Worm (Caenorhabditis elegans): Measurements from ENCODE around the gene R03C1.1.

Gene R03C1.1

DNA sequence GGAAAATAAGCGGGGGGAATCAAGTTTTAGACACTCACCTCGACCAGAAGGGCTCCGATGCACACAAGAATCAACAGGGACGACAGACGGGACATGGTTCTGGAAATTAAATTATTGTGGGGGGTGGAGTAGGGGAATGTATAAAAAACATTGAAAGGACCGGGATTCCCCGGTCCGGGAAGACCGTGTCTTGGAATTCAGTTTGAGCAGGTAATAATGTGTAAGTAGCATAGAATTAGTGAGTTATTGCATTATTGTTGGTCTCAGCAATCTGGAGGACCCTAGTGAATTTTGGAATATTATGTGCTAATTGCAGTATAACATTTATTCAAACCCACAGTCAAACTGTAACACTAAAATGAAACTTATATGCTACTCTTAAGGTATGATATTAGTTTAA is at the start of gene R03C1.1:
Gene R03C1.1, minus strand, starts transcription at position 101 of the 400 bp plus-strand sequence.
- no peak for TF ChIP-seq unc-62 (GFP tag; optimal IDR thresholded peaks at IDR 0.05)

DNA sequence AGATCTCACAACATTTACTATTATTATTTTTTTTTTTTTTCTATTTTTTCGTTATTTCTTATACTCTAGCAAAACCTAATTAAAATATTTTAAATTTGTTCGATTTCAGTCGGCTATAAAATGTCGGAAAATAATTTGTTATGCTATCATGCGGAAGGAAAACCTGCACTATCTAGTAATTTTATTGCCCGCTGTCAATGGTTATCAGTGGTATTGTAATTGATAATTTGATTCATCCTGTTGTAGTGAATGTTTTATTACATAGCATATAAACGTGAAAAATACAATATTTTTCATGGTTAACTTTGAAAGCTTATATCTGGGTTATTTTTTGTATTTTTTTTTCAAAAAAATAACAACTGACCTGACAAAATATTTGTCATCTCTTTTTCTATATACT is 49.1 kb upstream of the R03C1.1 start:
- TF ChIP-seq unc-62 (GFP tag; optimal IDR thresholded peaks at IDR 0.05): no peak

DNA sequence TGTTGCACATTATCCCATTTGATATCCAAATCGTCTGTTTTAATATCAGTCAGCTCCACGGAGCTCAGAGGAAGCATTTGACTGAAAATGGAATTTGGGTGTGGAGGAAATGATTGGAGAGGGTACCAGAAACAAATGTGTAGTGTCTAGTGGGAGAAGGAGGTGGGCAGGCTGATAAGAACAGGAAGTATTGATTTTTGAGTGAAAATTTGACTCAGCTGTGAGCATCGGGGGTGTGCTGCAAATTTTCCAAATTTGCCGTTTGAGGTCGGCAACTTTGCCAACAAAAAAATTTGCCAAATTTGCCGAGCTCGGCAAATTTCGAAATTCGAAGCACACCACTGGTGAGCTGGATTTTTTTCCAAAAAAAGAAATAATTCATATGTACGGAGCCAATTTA is 47.9 kb upstream of the R03C1.1 start, which contains the start of gene Y53F4B.1:
Gene Y53F4B.1, minus strand, starts transcription at position 101 of the 400 bp plus-strand sequence.
- no peak for TF ChIP-seq unc-62 (GFP tag; optimal IDR thresholded peaks at IDR 0.05)

DNA sequence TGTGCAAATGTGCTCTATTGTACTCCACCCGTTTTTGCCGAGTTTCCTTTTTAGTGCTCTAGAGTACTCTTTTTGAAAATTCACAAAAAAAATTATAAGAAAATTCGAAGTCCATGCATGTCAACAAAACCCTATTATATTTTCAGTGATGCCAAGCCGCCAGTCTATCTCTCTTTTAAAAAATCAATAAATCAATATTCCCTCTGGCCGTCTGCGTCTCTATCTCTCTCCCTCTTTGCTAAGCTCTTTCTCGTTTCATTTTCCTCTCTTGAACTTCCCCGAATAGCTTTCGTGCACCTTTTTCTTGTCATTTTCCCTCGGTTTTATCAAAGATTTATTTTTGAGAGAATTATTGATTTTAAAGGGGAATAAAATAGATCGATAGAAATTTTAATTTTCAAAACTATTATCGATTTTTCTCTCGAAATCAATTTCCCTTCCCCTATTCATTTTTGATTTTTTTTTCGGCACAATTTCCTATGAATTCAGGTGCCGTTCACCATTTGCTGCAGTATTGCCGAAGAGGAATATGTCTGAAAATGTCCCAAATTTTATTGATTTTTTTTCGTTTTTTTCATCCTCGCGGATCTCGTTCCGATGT is 42.4 kb upstream of the R03C1.1 start:
- no peak for TF ChIP-seq unc-62 (GFP tag; optimal IDR thresholded peaks at IDR 0.05)

DNA sequence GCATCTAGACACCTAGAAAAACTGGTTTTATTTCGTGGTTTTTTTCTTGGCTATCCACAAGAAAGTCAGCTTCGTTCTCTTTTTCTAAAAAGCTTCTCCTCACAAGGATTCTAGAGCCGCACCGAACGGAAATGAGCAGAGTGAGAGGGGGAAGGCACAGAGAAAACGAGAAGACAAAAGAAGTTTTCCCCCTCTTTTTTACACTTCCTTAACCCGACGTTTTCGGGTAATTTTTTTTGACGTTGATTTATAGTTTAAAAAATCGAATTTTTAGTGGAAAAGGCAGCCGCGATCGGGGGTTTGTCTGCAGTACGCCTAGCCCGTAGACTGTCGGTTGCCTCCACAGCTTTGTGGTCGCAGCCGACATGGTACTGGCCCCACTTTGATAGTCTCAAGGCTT is 36.3 kb upstream of the R03C1.1 start:
- no peak for TF ChIP-seq unc-62 (GFP tag; optimal IDR thresholded peaks at IDR 0.05)

DNA sequence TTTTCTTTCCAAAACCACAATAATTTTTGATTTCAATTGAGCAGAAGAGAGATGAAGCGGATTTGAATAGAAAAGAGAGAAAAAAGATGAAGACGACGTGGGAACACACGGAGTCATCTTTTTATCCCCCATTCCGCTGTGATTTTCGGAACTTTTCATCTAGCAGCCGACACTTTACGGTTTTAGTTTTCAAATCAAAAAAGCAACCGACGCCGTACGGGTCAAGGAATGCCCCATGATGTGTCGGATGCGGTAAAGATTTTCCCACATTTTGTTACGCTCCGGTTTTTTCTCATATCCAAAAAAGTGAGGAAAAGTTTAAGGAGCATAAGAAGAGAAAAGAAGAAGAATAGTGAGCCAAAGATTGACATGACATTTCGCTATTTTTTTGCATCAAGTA is 35.3 kb upstream of the R03C1.1 start:
- no peak for TF ChIP-seq unc-62 (GFP tag; optimal IDR thresholded peaks at IDR 0.05)

DNA sequence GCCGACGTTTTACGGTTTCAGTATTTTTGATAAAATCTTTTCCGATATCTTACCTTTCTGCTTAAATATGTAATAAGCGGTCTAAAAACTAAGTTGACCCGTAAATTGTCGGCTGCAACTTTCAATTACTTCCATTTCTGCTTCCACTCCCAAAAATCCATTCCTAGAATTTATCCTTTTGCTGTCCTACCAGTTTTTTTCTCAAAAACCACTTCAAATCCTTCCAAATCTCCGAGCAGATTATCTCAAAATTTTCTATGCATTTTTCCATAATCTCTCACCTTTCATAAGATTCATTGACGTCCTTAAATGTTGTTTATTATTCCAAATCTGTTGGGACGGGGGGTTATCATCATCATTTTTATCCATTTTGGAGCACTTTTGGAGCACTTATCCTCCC is 30.8 kb upstream of the R03C1.1 start:
- no peak for TF ChIP-seq unc-62 (GFP tag; optimal IDR thresholded peaks at IDR 0.05)

DNA sequence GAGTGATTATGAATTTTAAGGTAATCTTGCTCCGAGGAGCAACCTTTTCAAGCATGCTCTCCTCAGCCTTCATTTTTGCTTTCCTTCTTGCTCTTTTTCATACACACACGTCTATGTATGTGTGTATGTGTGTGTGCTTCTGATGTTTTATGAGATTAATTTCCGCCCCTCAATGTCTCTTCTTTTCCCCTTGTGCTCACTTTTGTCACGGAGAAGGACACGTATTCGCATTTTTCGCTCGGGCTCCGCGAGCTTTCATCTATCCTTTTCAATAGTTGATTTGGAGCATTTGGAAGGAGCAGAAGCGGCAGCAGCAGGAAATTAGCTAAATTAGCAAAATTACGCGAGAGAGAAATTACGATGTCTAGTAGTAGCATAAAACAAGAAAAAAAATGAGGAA is 30.1 kb upstream of the R03C1.1 start:
- no peak for TF ChIP-seq unc-62 (GFP tag; optimal IDR thresholded peaks at IDR 0.05)

DNA sequence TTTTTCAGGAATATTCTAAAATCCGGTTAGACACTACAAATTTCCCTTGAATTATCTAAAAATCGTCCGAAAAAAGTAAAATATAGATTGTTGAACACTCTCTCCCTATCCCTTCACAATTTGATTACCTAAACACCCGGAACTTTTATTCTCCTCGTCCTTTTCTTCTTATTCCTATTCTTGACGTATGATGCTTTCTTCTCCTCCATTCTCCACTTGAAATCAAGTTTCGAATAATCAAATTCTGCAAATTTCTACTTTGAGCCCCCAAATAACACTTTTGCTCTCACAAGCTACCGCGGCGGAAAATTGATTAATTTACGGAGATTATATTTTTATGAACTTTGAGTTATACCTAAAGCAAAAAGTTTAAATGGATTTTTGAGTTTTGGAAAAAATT is 28.1 kb upstream of the R03C1.1 start:
- TF ChIP-seq unc-62 (GFP tag; optimal IDR thresholded peaks at IDR 0.05): no peak

DNA sequence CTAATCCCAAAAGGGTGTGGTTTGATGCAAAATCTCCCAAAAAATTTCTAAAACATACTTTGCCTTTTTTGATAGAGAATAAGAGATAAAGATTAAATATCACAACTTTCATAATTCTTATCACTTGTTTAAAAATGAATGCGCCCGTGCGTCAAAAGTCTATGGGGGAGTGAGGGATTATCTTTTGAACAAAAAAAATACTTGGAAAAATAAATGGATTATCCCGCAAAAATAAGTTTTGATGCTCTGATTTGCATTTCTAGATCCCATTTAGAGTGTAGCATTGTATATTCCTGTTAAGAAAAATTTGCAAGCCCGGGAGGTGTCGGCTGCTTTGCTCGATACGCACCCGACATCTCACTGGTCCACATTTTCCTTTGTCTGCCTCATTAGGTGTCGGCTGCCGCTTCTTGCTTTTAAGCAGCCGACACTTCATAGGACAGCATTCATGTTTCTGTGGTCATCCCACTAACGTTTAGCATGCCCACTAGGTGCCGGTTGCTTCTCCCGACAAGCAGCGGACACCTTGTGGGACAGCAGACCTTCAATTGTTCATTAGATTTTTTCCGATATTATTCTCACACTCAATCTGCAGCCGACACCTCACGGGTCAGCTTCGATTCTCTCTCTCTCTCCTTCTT is 25.3 kb upstream of the R03C1.1 start:
- no peak for TF ChIP-seq unc-62 (GFP tag; optimal IDR thresholded peaks at IDR 0.05)

DNA sequence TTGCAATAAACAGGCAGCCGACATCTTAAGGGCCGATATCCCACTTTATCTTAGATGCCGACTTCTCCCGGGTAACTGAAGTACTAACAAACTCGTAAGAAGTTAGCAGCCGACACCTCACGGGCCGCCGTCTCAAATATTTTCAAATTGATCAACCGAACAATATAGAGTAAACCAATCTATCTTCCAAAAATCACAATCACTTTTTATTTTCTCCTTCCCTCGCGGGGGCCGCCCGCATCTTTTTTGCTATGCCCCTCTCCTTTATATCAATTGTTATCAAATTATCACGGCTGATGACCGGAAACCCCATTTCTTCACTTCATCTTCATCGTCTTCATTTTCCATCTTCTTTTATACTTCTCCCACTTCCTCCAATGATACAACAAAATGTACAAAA is 18.6 kb upstream of the R03C1.1 start:
- TF ChIP-seq unc-62 (GFP tag; optimal IDR thresholded peaks at IDR 0.05): no peak

DNA sequence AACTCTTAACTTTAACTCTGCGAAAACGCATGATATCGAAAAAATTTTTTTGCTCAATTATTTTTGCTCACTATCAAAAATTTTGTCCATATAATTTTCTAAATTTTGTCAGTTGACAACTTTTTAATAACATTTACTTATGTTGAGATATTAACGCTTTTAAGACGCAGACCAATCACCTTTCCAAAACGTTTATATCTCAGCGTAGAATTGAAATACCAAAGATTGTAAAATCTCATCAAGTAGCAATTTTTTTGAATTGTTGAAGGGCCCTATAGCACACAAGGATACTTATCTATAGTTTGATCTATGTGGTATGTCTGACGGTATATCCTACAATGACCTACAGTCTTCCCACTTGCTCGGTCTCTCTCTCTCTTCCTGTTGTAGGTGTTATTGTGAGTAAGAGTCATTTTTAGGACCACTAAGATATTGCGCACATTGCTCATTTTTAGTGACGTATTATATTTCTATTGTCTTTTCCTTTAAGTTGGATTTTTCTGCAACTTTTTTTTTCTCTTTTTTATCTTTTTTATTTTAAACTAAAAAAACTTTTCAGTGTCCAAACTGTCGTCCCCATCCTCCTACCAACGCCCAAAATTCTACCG is 9.0 kb upstream of the R03C1.1 start, which contains the start of gene pde-3:
Gene pde-3, plus strand, starts transcription at position 558 of the 608 bp plus-strand sequence.
- no peak for TF ChIP-seq unc-62 (GFP tag; optimal IDR thresholded peaks at IDR 0.05)

DNA sequence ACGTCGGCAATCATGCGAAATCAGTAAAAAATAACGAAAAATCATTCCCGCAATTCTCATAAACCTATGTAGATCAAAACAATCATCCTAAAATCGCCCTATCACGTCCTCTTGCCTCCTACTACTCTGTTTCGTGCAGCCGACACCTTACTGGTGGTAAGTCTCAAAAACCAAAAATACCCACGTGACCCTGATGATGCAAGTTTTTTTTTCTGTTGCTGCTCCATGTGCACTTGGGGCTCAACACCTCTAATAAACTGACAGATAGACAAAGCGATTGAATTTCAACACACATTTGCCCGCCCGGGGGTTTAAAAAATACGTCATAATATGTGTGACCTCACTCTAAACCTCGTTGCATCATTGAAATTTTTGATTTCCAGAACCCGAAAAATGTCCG is 6.6 kb upstream of the R03C1.1 start:
- no peak for TF ChIP-seq unc-62 (GFP tag; optimal IDR thresholded peaks at IDR 0.05)

DNA sequence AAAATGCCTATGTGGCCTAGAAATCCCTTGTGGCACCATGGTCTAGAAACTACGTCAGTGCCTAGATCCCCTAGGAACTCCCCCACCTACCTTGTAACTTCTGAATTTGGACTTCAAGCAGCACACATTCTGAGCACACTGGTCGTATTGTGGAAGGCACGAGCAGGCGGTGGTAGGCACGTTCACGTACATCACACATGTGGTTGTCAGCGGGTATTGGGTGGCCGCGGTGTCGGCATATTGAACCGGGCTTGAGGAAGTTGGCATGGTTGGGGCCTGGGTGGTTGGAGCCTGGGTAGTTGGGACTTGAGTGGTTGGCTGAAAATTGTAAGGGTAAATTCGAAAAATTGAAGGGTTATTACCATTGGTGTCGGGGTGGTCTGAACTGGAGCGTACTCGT is 2.5 kb downstream of the R03C1.1 start:
- TF ChIP-seq unc-62 (GFP tag; optimal IDR thresholded peaks at IDR 0.05): no peak

DNA sequence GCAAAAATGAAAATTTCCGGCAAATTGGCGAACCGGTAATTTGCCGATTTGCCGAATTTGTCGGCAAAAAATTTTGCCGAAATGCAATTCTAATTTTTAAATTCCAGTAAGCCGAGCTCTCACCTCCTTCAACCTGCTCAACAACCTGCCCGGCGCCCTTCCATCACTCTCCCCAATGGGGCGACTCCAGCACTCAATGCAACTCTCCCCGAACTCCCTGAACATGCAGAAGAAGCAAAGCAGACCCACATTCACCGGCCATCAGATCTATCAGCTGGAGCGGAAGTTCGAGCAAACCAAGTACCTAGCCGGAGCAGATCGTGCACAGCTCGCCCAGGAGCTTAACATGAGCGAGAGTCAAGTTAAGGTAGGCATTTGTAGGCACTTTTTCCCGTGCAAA is 5.6 kb downstream of the R03C1.1 start:
- no peak for TF ChIP-seq unc-62 (GFP tag; optimal IDR thresholded peaks at IDR 0.05)

DNA sequence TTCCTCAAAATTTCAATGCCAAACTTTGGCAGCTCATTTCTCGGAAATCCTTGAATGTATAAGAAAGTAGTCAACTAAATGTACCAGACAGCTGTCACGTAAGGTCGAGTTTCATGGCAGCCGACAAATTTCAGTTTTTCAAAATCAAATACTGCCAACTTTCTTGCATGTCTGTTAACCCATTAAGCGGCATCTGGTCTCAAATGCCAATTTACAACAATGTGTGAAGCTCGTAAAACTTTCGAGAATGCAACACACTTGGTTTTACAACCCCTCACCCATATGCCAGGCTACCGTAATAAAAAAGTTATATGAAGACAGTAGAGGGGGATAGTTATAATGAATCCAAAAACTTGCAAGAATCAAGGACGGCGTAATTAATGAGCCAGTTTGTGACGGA is 6.6 kb downstream of the R03C1.1 start:
- TF ChIP-seq unc-62 (GFP tag; optimal IDR thresholded peaks at IDR 0.05): no peak

DNA sequence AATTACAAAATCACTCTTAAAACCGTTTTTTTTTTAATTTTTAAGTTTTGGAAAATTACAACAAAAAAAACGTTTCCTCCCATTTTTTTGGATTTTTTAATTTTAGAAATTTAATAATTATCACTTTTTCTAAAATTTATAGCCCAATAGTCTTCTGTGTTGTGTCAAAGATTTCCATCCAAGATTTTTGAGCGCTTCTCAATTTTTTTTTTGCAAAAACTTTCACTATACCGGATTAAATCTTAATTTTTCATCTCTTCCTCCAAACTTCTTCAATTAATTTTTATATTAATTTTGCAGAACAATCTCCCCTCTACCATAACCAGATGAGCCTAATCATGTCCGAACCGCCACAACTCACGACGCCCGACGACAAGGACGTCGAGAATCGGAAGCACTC is 8.0 kb downstream of the R03C1.1 start, which contains the start of gene cog-1:
Gene cog-1, plus strand, starts transcription at position 301 of the 400 bp plus-strand sequence.
- TF ChIP-seq unc-62 (GFP tag; optimal IDR thresholded peaks at IDR 0.05): no peak
